Fruit fly (Drosophila melanogaster) whole organism, prepupa: ENCODE data around the gene Gr77a.

Source experiments
- CG11294 ChIP-seq: fragments of 200-800 bp; sonication (Bioruptor generic); IDR thresholded peaks from 2 replicates; pipeline ENCODE4 v1.3.6; 2022; ENCODE audit warnings: missing biosample characterization, missing genetic modification characterization
- CG11762 ChIP-seq: fragments of 200-800 bp; sonication (Bioruptor generic); optimal IDR thresholded peaks from 3 replicates; lab custom pipeline; 2016; ENCODE audit warnings: missing biosample characterization, missing genetic modification characterization; ENCODE audit not compliant: insufficient read depth
- CG11902 ChIP-seq: fragments of 200-800 bp; sonication (Bioruptor generic); optimal IDR thresholded peaks from 3 replicates; lab custom pipeline; 2016; ENCODE audit warnings: missing biosample characterization, missing genetic modification characterization
- CG16779 ChIP-seq: fragments of 200-800 bp; sonication (Bioruptor generic); optimal IDR thresholded peaks from 3 replicates; lab custom pipeline; 2017; ENCODE audit warnings: missing biosample characterization, mild to moderate bottlenecking, missing genetic modification characterization
- CG3032 ChIP-seq: fragments of 200-800 bp; optimal IDR thresholded peaks from 2 replicates; lab custom pipeline; 2019; ENCODE audit warnings: missing biosample characterization, mild to moderate bottlenecking, missing genetic modification characterization, moderate library complexity
- CG32006 ChIP-seq: fragments of 200-800 bp; sonication (Bioruptor generic); optimal IDR thresholded peaks from 3 replicates; lab custom pipeline; 2017; ENCODE audit warnings: missing biosample characterization, mild to moderate bottlenecking, missing genetic modification characterization
- CG3919 ChIP-seq: fragments of 200-800 bp; sonication (Bioruptor generic); optimal IDR thresholded peaks from 3 replicates; lab custom pipeline; 2016; ENCODE audit warnings: missing biosample characterization, missing genetic modification characterization
- CG4318 ChIP-seq: fragments of 200-800 bp; sonication (Bioruptor generic); optimal IDR thresholded peaks from 3 replicates; lab custom pipeline; 2017; ENCODE audit warnings: missing biosample characterization, mild to moderate bottlenecking, missing genetic modification characterization
- CG6163 ChIP-seq: fragments of 200-800 bp; sonication (Bioruptor generic); IDR thresholded peaks from 3 replicates; pipeline ENCODE4 v1.3.6; 2022; ENCODE audit warnings: missing biosample characterization, missing genetic modification characterization
- CG6792 ChIP-seq: fragments of 200-800 bp; sonication (Bioruptor generic); optimal IDR thresholded peaks from 3 replicates; lab custom pipeline; 2016; ENCODE audit warnings: missing biosample characterization, missing genetic modification characterization
- CG6808 ChIP-seq: fragments of 200-800 bp; sonication (Bioruptor generic); optimal IDR thresholded peaks from 3 replicates; lab custom pipeline; 2017; ENCODE audit warnings: missing biosample characterization, missing genetic modification characterization, mild to moderate bottlenecking, moderate library complexity, missing genetic modification reagents
- CG6854 ChIP-seq: fragments of 200-800 bp; sonication (Bioruptor generic); optimal IDR thresholded peaks from 2 replicates; lab custom pipeline; 2017; ENCODE audit warnings: missing biosample characterization, mild to moderate bottlenecking, missing genetic modification characterization
- CG8119 ChIP-seq: fragments of 200-800 bp; sonication (Bioruptor generic); IDR thresholded peaks from 3 replicates; pipeline ENCODE4 v1.3.6; 2022; ENCODE audit warnings: missing biosample characterization, missing genetic modification characterization
- CG8319 ChIP-seq: fragments of 200-800 bp; sonication (Bioruptor generic); optimal IDR thresholded peaks from 3 replicates; lab custom pipeline; 2016; ENCODE audit warnings: missing biosample characterization, missing genetic modification characterization
- CG8632 ChIP-seq: fragments of 200-800 bp; sonication (Bioruptor generic); optimal IDR thresholded peaks from 3 replicates; lab custom pipeline; 2016; ENCODE audit warnings: missing biosample characterization, missing genetic modification characterization
- Eip75B ChIP-seq: fragments of 200-800 bp; sonication (Bioruptor generic); optimal IDR thresholded peaks from 3 replicates; lab custom pipeline; 2016; ENCODE audit warnings: missing biosample characterization, missing genetic modification characterization
- Eip78C ChIP-seq: fragments of 200-800 bp; sonication (Bioruptor generic); peaks from one replicate; lab custom pipeline; 2016; ENCODE audit warnings: missing biosample characterization, missing genetic modification characterization
- Eip93F ChIP-seq: fragments of 200-800 bp; sonication (Bioruptor generic); optimal IDR thresholded peaks from 2 replicates; lab custom pipeline; 2016; ENCODE audit warnings: missing biosample characterization, mild to moderate bottlenecking, missing genetic modification characterization
- Gug ChIP-seq: fragments of 200-800 bp; sonication (Bioruptor generic); IDR thresholded peaks from 2 replicates; pipeline ENCODE4 v1.3.6; 2022; ENCODE audit warnings: missing biosample characterization, missing genetic modification characterization
- Lpt ChIP-seq: fragments of 200-800 bp; sonication (Bioruptor generic); optimal IDR thresholded peaks from 3 replicates; lab custom pipeline; 2016; ENCODE audit warnings: missing biosample characterization, missing genetic modification characterization
- Met ChIP-seq: fragments of 200-800 bp; sonication (Bioruptor generic); optimal IDR thresholded peaks from 3 replicates; lab custom pipeline; 2016; ENCODE audit warnings: missing biosample characterization, missing genetic modification characterization
- Sox102F ChIP-seq: fragments of 200-800 bp; sonication (Bioruptor generic); optimal IDR thresholded peaks from 2 replicates; lab custom pipeline; 2016; ENCODE audit warnings: missing biosample characterization, mild to moderate bottlenecking, missing genetic modification characterization
- Sox15 ChIP-seq: fragments of 200-800 bp; sonication (Bioruptor generic); optimal IDR thresholded peaks from 3 replicates; lab custom pipeline; 2016; ENCODE audit warnings: missing biosample characterization, missing genetic modification characterization
- achi ChIP-seq: fragments of 200-800 bp; sonication (Bioruptor generic); optimal IDR thresholded peaks from 3 replicates; lab custom pipeline; 2016; ENCODE audit warnings: missing biosample characterization, missing genetic modification characterization
- acj6 ChIP-seq: fragments of 200-800 bp; sonication (Bioruptor generic); optimal IDR thresholded peaks from 3 replicates; lab custom pipeline; 2016; ENCODE audit warnings: missing biosample characterization, missing genetic modification characterization
- dac ChIP-seq: fragments of 200-800 bp; sonication (Bioruptor generic); optimal IDR thresholded peaks from 2 replicates; lab custom pipeline; 2017; ENCODE audit warnings: missing biosample characterization, mild to moderate bottlenecking, missing genetic modification characterization
- dsx ChIP-seq: fragments of 200-800 bp; optimal IDR thresholded peaks from 3 replicates; lab custom pipeline; 2019; ENCODE audit warnings: missing biosample characterization, mild to moderate bottlenecking, missing genetic modification characterization, moderate library complexity; ENCODE audit not compliant: poor library complexity, severe bottlenecking
- eg ChIP-seq: fragments of 200-800 bp; sonication (Bioruptor generic); IDR thresholded peaks from 3 replicates; pipeline ENCODE4 v1.3.6; 2022; ENCODE audit warnings: missing biosample characterization, missing genetic modification characterization
- esn ChIP-seq: fragments of 200-800 bp; sonication (Bioruptor generic); optimal IDR thresholded peaks from 2 replicates; lab custom pipeline; 2016; ENCODE audit warnings: missing biosample characterization, mild to moderate bottlenecking, missing genetic modification characterization, moderate library complexity
- fd85E ChIP-seq: fragments of 200-800 bp; sonication (Bioruptor generic); optimal IDR thresholded peaks from 3 replicates; lab custom pipeline; 2016; ENCODE audit warnings: missing biosample characterization, missing genetic modification characterization
- fkh ChIP-seq: fragments of 200-800 bp; sonication (Bioruptor generic); optimal IDR thresholded peaks from 3 replicates; lab custom pipeline; 2017; ENCODE audit warnings: missing biosample characterization, mild to moderate bottlenecking, missing genetic modification characterization, moderate library complexity
- lz ChIP-seq: fragments of 200-800 bp; sonication (Bioruptor generic); optimal IDR thresholded peaks from 3 replicates; lab custom pipeline; 2016; ENCODE audit warnings: missing biosample characterization, missing genetic modification characterization
- net ChIP-seq: fragments of 200-800 bp; sonication (Bioruptor generic); optimal IDR thresholded peaks from 3 replicates; lab custom pipeline; 2016; ENCODE audit warnings: missing biosample characterization, missing genetic modification characterization
- spab ChIP-seq: fragments of 200-800 bp; sonication (Bioruptor generic); optimal IDR thresholded peaks from 2 replicates; lab custom pipeline; 2017; ENCODE audit warnings: missing biosample characterization, mild to moderate bottlenecking, missing genetic modification characterization, missing genetic modification reagents
- ss ChIP-seq, 2 experiments: fragments of 200-800 bp; sonication (Bioruptor generic); optimal IDR thresholded peaks; 2 replicates in 1 of 2; 3 replicates in 1 of 2; lab custom pipeline; 2017 to 2018; ENCODE audit warnings: mild to moderate bottlenecking in 2 of 2, missing biosample characterization in 2 of 2, missing genetic modification characterization in 2 of 2, moderate library complexity in 1 of 2
- svp ChIP-seq: fragments of 200-800 bp; sonication (Bioruptor generic); peaks from one replicate; lab custom pipeline; 2016; ENCODE audit warnings: missing biosample characterization, missing genetic modification characterization
- topi ChIP-seq: fragments of 200-800 bp; sonication (Bioruptor generic); optimal IDR thresholded peaks from 3 replicates; lab custom pipeline; 2016; ENCODE audit warnings: missing biosample characterization, missing genetic modification characterization
- vri ChIP-seq: fragments of 200-800 bp; sonication (Bioruptor generic); optimal IDR thresholded peaks from 3 replicates; lab custom pipeline; 2016; ENCODE audit warnings: missing biosample characterization, mild to moderate bottlenecking, missing genetic modification characterization

Gene Gr77a

dm6 chr3L:20771001-20771890 is 32.0 kb upstream of the Gr77a start, which contains the start of the genes CG4042 and Pitslre (continued):
- peak; percentile 34 for TF ChIP-seq CG6792 (GFP tag; lab: Kevin White, UChicago)
- peak; percentile 66 for TF ChIP-seq CG3919 (GFP tag; lab: Kevin White, UChicago)
- peak; percentile 25 for TF ChIP-seq Sox15 (GFP tag; lab: Kevin White, UChicago)
- TF ChIP-seq svp (GFP tag; lab: Kevin White, UChicago), result no peak
- TF ChIP-seq topi (GFP tag; lab: Kevin White, UChicago), result no peak
- peak; percentile 54 for TF ChIP-seq Sox102F (GFP tag; lab: Kevin White, UChicago)
- no peak for TF ChIP-seq vri (GFP tag; lab: Kevin White, UChicago)
- TF ChIP-seq CG16779 (tag; lab: Kevin White, UChicago), result no peak
- TF ChIP-seq CG6854 (GFP tag; lab: Kevin White, UChicago), result no peak
- no peak for TF ChIP-seq CG4318 (GFP tag; lab: Kevin White, UChicago)
- TF ChIP-seq Met, result peak; percentile 40
- no peak for TF ChIP-seq dsx (GFP tag; lab: Kevin White, UChicago)
- TF ChIP-seq CG8119 (GFP tag; lab: Robert Waterston, UW), result no peak
- 0 out of 2 replicates have a peak, but pooled peaks have one; percentile 17 for TF ChIP-seq Gug (GFP tag; lab: Robert Waterston, UW)
- no peak for TF ChIP-seq dac
- no peak for TF ChIP-seq spab (GFP tag; lab: Kevin White, UChicago)
- TF ChIP-seq CG8319 (GFP tag; lab: Kevin White, UChicago), result no peak
- TF ChIP-seq acj6 (GFP tag; lab: Kevin White, UChicago), result peak; percentile 66
- no peak for TF ChIP-seq CG6163 (GFP tag; lab: Robert Waterston, UW)
- TF ChIP-seq achi (GFP tag; lab: Kevin White, UChicago), result peak; percentile 59
- peak; percentile 36; the same call in 1 of the 3 replicates for TF ChIP-seq eg (GFP tag; lab: Robert Waterston, UW)
- peak; percentile 15 for TF ChIP-seq net
- TF ChIP-seq lz (GFP tag; lab: Kevin White, UChicago), result peak; percentile 30
- peak; percentile 24 for TF ChIP-seq CG11902 (GFP tag; lab: Kevin White, UChicago)
- no peak for TF ChIP-seq fd85E (GFP tag; lab: Kevin White, UChicago)
- no peak for TF ChIP-seq ss (GFP tag; optimal IDR thresholded peaks at IDR 0.05; lab: Kevin White, UChicago)
- peak; percentile 1 for TF ChIP-seq Lpt (GFP tag; lab: Kevin White, UChicago)

dm6 chr3L:20769350-20769749 is 30.1 kb upstream of the Gr77a start, which contains the start of the genes CG4074 and CG4186:
Gene CG4074 (minus strand): TSS chr3L:20769500.
Gene CG4186 (plus strand): TSS chr3L:20769586.
- peak; percentile 45 for TF ChIP-seq fkh (GFP tag; lab: Kevin White, UChicago)
- TF ChIP-seq topi (GFP tag; lab: Kevin White, UChicago), result no peak
- TF ChIP-seq vri (GFP tag; lab: Kevin White, UChicago), result peak; percentile 27
- TF ChIP-seq CG6163 (GFP tag; lab: Robert Waterston, UW), result no peak
- TF ChIP-seq Eip78C (GFP tag; lab: Kevin White, UChicago), result peak; percentile 51

dm6 chr3L:20767227-20767626 is 28.0 kb upstream of the Gr77a start:
- TF ChIP-seq fd85E (GFP tag; lab: Kevin White, UChicago), result no peak
- TF ChIP-seq achi (GFP tag; lab: Kevin White, UChicago), result no peak
- no peak for TF ChIP-seq CG8119 (GFP tag; lab: Robert Waterston, UW)
- TF ChIP-seq Sox15 (GFP tag; lab: Kevin White, UChicago), result no peak
- no peak for TF ChIP-seq dac
- TF ChIP-seq CG11294 (GFP tag; lab: Robert Waterston, UW), result no peak
- TF ChIP-seq eg (GFP tag; lab: Robert Waterston, UW), result no peak
- no peak for TF ChIP-seq CG6163 (GFP tag; lab: Robert Waterston, UW)
- no peak for TF ChIP-seq CG3032
- TF ChIP-seq CG6808 (GFP tag; lab: Kevin White, UChicago), result no peak
- TF ChIP-seq Eip93F (GFP tag; lab: Kevin White, UChicago), result no peak
- TF ChIP-seq CG32006 (GFP tag; lab: Kevin White, UChicago), result no peak
- no peak for TF ChIP-seq topi (GFP tag; lab: Kevin White, UChicago)
- TF ChIP-seq Eip75B (GFP tag; lab: Kevin White, UChicago), result no peak
- no peak for TF ChIP-seq ss (GFP tag; optimal IDR thresholded peaks at IDR 0.05; lab: Kevin White, UChicago)
- no peak for TF ChIP-seq CG11762
- TF ChIP-seq CG4318 (GFP tag; lab: Kevin White, UChicago), result no peak
- no peak for TF ChIP-seq CG8632 (GFP tag; lab: Kevin White, UChicago)
- TF ChIP-seq Sox102F (GFP tag; lab: Kevin White, UChicago), result no peak
- TF ChIP-seq esn (GFP tag; lab: Kevin White, UChicago), result no peak
- TF ChIP-seq, all 60 proteins: peak for 0
